Fruit fly (Drosophila melanogaster): ENCODE results near the gene oaf.
A peak's percentile ranks its signal among the peaks of the same experiment; 100 is the strongest.

The oaf gene

DNA sequence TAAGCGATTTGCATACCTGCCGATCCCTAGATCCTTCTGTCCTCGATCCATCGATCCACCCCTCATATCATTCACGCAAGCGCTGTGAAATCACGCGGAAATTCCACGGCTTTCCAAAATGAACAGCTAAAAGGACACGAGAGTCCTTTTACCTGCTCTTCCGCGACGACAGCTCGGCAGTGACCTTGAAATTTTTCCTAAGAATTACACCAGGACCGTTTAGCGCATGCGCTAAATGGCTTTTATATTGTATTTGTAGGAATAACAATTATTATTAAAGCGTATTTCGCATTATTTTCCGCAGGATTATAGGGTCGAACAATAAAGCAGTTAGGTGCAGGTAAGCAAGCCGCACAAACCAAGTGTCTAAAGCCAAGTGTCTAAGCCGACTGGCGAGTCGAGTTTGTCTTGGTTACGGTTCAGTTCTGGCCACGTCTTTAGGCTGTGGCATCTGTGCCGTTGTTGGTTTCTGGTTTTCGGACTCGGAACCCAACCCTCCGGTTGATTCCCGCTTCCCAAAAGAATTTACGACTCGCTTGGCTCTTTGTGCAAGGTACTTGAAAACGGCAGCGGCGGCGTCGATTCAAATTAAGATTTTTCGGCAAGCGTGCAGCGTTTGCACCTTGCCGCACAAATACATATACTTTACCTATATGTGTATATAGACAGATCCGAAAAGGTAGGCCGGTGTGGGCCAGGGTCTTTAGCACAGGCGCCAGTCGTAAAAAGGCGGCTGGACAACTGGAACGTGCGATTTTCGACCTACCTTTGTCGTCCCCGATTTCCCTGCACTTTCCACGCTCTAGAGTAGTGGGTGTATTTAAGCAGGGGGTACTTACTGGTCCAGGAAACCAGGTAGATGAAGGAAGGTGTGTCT, 36.0 kb upstream of the oaf start:
- TF ChIP-seq Clk (GFP tag; optimal IDR thresholded peaks at IDR 0.05), result no peak
- no peak for TF ChIP-seq CG1620 (GFP tag; optimal IDR thresholded peaks at IDR 0.05)
- no peak for TF ChIP-seq pad (GFP tag; optimal IDR thresholded peaks at IDR 0.05)
- no peak for TF ChIP-seq tj (GFP tag; optimal IDR thresholded peaks at IDR 0.05)
- TF ChIP-seq Hr96 (GFP tag; optimal IDR thresholded peaks at IDR 0.05), result no peak
- TF ChIP-seq CG11617 (GFP tag; optimal IDR thresholded peaks at IDR 0.05), result no peak
- no peak for TF ChIP-seq cic (GFP tag; optimal IDR thresholded peaks at IDR 0.05)
- TF ChIP-seq CG14711 (tag; optimal IDR thresholded peaks at IDR 0.05), result no peak
- no peak for TF ChIP-seq CG12768 (GFP tag; optimal IDR thresholded peaks at IDR 0.05)
- no peak for TF ChIP-seq toe (GFP tag; optimal IDR thresholded peaks at IDR 0.05)
- no peak for TF ChIP-seq CG33017 (tag; optimal IDR thresholded peaks at IDR 0.05)
- TF ChIP-seq bab1 (GFP tag; optimal IDR thresholded peaks at IDR 0.05), result no peak
- TF ChIP-seq Crg-1 (GFP tag; optimal IDR thresholded peaks at IDR 0.05), result no peak

DNA sequence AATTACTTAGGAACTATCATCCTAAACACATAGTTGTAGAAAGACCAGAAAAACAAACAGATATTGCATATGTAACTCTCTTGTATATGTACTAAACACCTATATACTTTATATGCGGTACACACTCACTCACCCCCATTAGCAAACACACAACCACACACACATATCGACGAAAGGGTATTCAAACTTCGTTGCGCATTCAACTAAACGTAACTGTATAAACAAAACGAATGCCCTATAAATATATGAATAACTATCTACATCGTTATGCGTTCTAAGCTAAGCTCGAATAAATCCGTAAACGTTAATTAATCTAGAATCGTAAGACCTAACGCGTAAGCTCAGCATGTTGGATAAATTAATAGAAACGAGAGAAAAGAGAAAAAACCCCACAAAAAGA, 33.5 kb upstream of the oaf start:
- TF ChIP-seq Crg-1 (GFP tag; optimal IDR thresholded peaks at IDR 0.05) (no peak), kay (GFP tag; ENCODE audit: borderline replicate concordance) (no peak), bab1 (GFP tag; optimal IDR thresholded peaks at IDR 0.05) (no peak), CG7101 (tag; optimal IDR thresholded peaks at IDR 0.05) (no peak), ovo (GFP tag; optimal IDR thresholded peaks at IDR 0.05) (no peak), CG33017 (tag; optimal IDR thresholded peaks at IDR 0.05) (no peak)

DNA sequence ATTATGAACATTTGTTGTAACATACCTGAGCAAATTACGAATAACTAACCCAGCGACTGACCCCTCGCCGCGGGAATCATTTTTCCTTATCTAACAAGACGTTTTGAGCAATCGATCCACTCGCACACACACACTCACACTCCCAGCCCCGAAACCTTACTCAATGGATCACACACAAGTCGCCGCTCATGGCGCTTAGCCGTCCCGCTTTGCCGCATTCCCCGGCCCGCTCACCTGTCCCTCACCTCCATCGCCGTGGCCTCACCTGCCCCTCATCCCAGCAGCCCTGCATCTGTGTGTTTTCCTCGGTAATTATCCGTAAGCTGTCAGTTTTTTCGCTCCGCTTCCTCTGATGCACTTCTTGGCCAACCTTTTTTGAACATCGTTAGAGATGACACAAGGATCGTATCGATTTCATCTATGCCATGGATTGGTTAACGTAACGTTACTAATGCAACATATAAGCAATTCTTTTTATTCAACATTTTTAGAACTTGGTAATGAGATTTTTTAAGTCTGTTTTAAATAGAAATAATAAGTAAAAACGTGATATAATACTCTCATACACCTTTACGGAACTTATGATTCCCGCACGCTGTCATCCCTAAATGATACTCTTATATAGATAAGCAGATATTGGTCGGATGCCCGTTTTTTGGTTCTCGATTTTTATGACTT, 31.3 kb upstream of the oaf start:
- TF ChIP-seq cnc (optimal IDR thresholded peaks at IDR 0.05), result no peak
- no peak for TF ChIP-seq CG7045 (GFP tag; optimal IDR thresholded peaks at IDR 0.05)
- TF ChIP-seq CG14711 (tag; optimal IDR thresholded peaks at IDR 0.05), result no peak
- no peak for TF ChIP-seq CG33017 (tag; optimal IDR thresholded peaks at IDR 0.05)
- TF ChIP-seq tj (GFP tag; optimal IDR thresholded peaks at IDR 0.05), result no peak
- TF ChIP-seq Clk (GFP tag; optimal IDR thresholded peaks at IDR 0.05), result no peak
- TF ChIP-seq CG5204 (GFP tag; optimal IDR thresholded peaks at IDR 0.05), result no peak
- TF ChIP-seq CG7101 (tag; optimal IDR thresholded peaks at IDR 0.05), result no peak
- TF ChIP-seq CG1620 (GFP tag; optimal IDR thresholded peaks at IDR 0.05), result no peak
- TF ChIP-seq bab1 (GFP tag; optimal IDR thresholded peaks at IDR 0.05), result no peak

DNA sequence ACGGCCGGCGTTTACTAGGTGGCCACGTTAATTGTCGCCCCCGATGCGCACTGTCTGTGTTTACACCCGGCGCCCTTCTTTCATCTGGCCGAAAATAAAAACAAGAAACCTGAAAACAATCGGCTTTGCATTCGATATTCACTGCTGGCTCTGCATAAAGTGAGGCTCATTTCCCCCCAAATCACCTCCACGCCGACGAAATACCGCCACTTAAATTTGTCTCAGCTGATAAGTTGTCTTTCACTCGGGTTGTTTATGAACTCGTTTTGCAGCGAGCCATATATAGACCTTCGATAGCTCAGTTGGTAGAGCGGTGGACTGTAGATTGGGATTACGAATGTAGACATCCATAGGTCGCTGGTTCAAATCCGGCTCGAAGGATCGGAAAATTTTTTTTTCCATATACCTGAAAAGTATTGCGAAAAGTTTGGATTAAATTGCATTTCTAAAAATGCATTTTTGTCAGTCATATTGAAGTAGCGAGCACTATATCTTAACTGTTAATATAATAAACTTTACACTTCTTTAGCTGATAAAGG, 30.4 kb upstream of the oaf start:
- TF ChIP-seq kay (GFP tag; ENCODE audit: borderline replicate concordance) (no peak), CG14711 (tag; optimal IDR thresholded peaks at IDR 0.05) (no peak), cnc (optimal IDR thresholded peaks at IDR 0.05) (no peak), CG12768 (GFP tag; optimal IDR thresholded peaks at IDR 0.05) (no peak), Mnt (GFP tag; optimal IDR thresholded peaks at IDR 0.05) (no peak), Crg-1 (GFP tag; optimal IDR thresholded peaks at IDR 0.05) (no peak), tj (GFP tag; optimal IDR thresholded peaks at IDR 0.05) (peak; percentile 72)

DNA sequence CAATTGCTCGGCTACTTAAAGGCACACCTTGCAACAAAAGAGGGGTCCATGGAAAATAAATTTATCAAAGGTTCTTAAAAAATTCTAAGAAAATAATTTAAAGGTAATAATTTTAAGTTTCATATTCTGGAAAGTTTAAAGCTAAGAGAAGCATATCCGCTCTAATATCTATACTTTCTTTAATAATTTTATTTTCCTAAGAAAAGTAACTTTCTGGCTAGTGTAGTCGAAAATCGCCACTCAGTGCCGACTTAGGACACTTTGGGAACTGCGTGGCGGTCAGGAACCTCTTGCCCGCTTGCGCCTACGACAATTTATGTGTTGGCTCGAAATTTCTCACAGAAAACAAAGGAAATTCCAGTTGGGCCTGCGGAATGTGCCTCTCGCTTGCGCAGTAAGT, 26.4 kb upstream of the oaf start:
- no peak for TF ChIP-seq Clk (GFP tag; optimal IDR thresholded peaks at IDR 0.05)
- no peak for TF ChIP-seq kay (GFP tag; ENCODE audit: borderline replicate concordance)
- no peak for TF ChIP-seq Crg-1 (GFP tag; optimal IDR thresholded peaks at IDR 0.05)
- TF ChIP-seq CG1620 (GFP tag; optimal IDR thresholded peaks at IDR 0.05), result no peak
- TF ChIP-seq Hr96 (GFP tag; optimal IDR thresholded peaks at IDR 0.05), result no peak
- TF ChIP-seq cnc (optimal IDR thresholded peaks at IDR 0.05), result no peak
- TF ChIP-seq bab1 (GFP tag; optimal IDR thresholded peaks at IDR 0.05), result no peak
- TF ChIP-seq CG33017 (tag; optimal IDR thresholded peaks at IDR 0.05), result no peak
- no peak for TF ChIP-seq pad (GFP tag; optimal IDR thresholded peaks at IDR 0.05)
- no peak for TF ChIP-seq Mnt (GFP tag; optimal IDR thresholded peaks at IDR 0.05)
- no peak for TF ChIP-seq cic (GFP tag; optimal IDR thresholded peaks at IDR 0.05)
- no peak for TF ChIP-seq CG5204 (GFP tag; optimal IDR thresholded peaks at IDR 0.05)
- TF ChIP-seq CG14711 (tag; optimal IDR thresholded peaks at IDR 0.05), result no peak

DNA sequence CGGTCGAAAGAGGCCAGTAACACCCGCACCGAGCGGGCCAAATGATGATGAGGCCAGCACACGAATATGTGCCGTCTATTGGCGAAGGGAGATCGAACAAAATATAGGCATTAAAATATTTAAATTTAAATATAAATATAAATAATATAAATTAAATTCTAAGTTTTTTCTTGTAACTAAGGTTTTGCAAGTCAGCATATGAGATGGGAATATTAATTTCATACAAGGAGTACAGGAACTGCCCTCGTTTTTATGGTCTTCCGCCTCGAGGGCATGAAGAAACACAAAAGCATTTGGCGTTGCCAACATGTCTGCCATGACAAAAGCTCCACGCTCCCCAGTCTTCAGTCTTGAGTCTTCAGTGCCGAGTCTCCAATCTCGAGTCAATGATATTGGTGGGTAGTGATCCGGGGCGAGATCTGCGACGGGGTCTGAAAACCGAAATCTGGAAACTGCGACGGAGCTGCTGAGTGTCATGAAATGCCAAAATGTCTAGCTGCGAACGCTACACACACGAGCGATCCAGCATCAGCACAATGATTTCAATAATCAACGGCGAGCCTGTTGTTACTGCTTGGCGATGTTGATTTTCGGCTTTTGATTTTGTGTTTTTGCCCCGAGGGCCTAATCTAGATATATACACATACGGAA, 24.9 kb upstream of the oaf start:
- no peak for TF ChIP-seq CG5204 (GFP tag; optimal IDR thresholded peaks at IDR 0.05)
- TF ChIP-seq CG14711 (tag; optimal IDR thresholded peaks at IDR 0.05), result no peak
- no peak for TF ChIP-seq ovo (GFP tag; optimal IDR thresholded peaks at IDR 0.05)
- no peak for TF ChIP-seq toe (GFP tag; optimal IDR thresholded peaks at IDR 0.05)
- no peak for TF ChIP-seq pad (GFP tag; optimal IDR thresholded peaks at IDR 0.05)
- no peak for TF ChIP-seq Clk (GFP tag; optimal IDR thresholded peaks at IDR 0.05)
- no peak for TF ChIP-seq CG7045 (GFP tag; optimal IDR thresholded peaks at IDR 0.05)
- TF ChIP-seq cic (GFP tag; optimal IDR thresholded peaks at IDR 0.05), result no peak
- no peak for TF ChIP-seq tj (GFP tag; optimal IDR thresholded peaks at IDR 0.05)
- no peak for TF ChIP-seq CG12768 (GFP tag; optimal IDR thresholded peaks at IDR 0.05)
- no peak for TF ChIP-seq cnc (optimal IDR thresholded peaks at IDR 0.05)
- no peak for TF ChIP-seq bab1 (GFP tag; optimal IDR thresholded peaks at IDR 0.05)
- TF ChIP-seq CG1620 (GFP tag; optimal IDR thresholded peaks at IDR 0.05), result no peak
